Worm (Caenorhabditis elegans): ENCODE data around the gene nhr-274.
"Not testable (repeated sequence)": the region's sequence is repeated elsewhere in the genome, so short reads cannot be mapped to it uniquely, and the experiment has no call there.

nhr-274 gene

DNA sequence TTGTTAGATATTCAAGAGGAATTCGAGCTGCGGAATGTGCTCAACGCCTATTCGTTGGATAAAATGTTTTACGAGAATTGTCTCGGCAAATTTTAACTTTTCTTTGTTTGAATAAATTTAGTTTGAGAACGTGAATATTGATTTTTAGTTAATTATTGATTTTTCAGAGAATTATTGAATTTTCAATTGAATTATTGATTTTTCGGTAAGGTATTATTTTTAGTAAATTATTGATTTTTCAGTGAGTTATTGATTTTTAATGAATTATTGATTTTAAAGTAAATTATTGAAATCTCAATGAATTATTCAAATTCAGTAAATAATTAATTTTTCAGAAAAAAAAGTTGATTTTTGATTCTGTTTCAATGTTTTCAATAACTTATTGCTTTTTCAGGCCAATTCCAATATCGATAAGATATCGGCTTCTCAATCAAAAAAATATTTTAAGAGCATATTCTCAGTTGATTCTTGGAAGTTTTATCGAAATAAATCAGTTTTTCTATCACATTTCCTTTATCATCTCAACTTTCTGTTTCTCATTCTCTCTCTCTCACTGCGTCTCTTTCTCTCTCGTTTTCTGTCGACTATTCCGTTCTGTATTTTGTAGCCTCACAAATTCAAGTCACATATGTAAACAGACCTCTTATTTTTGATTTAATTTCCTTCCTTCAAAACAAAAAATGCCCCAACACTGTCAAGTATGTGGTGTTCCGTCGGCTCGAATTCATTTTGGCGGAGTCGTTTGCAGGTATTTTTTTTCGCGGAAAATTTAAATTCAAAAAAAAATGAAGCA, 25.4 kb downstream of the nhr-274 start, which contains the start of gene nhr-92:
TSS of gene nhr-92 (plus strand) at position 576 of the 793 bp plus-strand sequence.
- TF ChIP-seq pqm-1 (tag; optimal IDR thresholded peaks at IDR 0.05) (no peak), daf-16 (GFP tag; optimal IDR thresholded peaks at IDR 0.05) (no peak), daf-16 (tag; optimal IDR thresholded peaks at IDR 0.05) (peak; percentile 89), set-16 (GFP tag; IDR thresholded peaks at IDR 0.05) (no peak), ceh-28 (tag; optimal IDR thresholded peaks at IDR 0.05) (peak; percentile 91), F10B5.3 (tag; optimal IDR thresholded peaks at IDR 0.05) (no peak), hlh-30 (tag; optimal IDR thresholded peaks at IDR 0.05; ENCODE audit: insufficient read depth) (peak; percentile 37), aha-1 (tag) (peak; percentile 47), nhr-28 (tag; optimal IDR thresholded peaks at IDR 0.05) (peak; percentile 99), nhr-41 (GFP tag; IDR thresholded peaks at IDR 0.05) (no peak), mes-2 (tag; optimal IDR thresholded peaks at IDR 0.05; ENCODE audit: poor library complexity, severe bottlenecking) (peak; percentile 29), mxl-3 (GFP tag; optimal IDR thresholded peaks at IDR 0.05) (no peak), arid-1 (GFP tag; conservative IDR thresholded peaks at IDR 0.05) (no peak), hlh-11 (tag; optimal IDR thresholded peaks at IDR 0.05) (peak; percentile 8), dve-1 (tag; optimal IDR thresholded peaks at IDR 0.05; ENCODE audit: insufficient read depth) (peak; percentile 53)

DNA sequence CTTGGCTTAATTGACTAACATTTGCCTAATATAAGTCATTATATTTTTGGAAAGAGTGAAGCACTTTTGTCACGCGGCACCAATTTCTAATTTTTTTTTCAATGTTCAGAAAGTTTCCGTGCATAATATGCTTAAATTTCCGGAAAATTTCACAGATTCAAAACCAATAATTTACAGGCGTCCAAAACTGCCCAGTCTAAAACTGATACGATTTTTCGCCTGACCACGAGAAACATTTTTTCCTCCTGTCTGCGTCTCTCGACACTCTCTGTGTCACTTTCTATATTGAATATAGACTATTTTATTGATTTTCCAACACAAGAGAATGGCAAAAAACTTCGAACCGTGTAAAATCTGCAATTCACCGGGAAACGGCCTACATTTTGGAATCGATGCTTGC, 31.5 kb downstream of the nhr-274 start, which contains the start of gene nhr-122:
TSS of gene nhr-122 (plus strand) at position 301 of the 400 bp plus-strand sequence.
- TF ChIP-seq dve-1 (tag; optimal IDR thresholded peaks at IDR 0.05; ENCODE audit: insufficient read depth) (peak; percentile 21), hlh-30 (tag; optimal IDR thresholded peaks at IDR 0.05; ENCODE audit: insufficient read depth) (peak; percentile 12), F10B5.3 (tag; optimal IDR thresholded peaks at IDR 0.05) (no peak), set-16 (GFP tag; IDR thresholded peaks at IDR 0.05) (no peak), mdl-1 (tag; optimal IDR thresholded peaks at IDR 0.05) (peak in 1 of 2 experiments; percentile 36), mes-2 (tag; optimal IDR thresholded peaks at IDR 0.05; ENCODE audit: poor library complexity, severe bottlenecking) (peak; percentile 30), aha-1 (tag) (peak; percentile 9)

DNA sequence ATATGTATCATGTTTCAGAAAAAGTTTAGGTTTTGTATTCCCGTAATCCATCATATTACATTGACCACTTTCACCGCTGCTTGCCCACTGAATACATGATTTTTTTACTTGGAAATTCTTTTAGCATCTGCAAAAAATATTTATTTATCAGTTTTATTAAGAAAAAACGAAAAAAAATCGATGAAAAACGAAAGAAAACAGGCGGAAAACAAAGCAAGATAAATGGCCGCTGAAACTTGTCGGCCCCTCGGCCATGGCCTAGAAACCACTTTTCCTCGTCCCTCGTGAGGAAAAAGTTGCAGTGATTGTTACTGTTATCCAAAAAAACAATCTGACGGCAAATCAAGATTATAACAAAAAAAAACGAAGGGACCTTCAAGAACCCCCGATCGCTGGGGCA, 35.1 kb downstream of the nhr-274 start, which contains the start of gene dsl-3:
TSS of gene dsl-3 (plus strand) at position 301 of the 400 bp plus-strand sequence.
- TF ChIP-seq nhr-42, saeg-2, lin-1 (GFP tag; IDR thresholded peaks at IDR 0.05): not testable (repeated sequence)

DNA sequence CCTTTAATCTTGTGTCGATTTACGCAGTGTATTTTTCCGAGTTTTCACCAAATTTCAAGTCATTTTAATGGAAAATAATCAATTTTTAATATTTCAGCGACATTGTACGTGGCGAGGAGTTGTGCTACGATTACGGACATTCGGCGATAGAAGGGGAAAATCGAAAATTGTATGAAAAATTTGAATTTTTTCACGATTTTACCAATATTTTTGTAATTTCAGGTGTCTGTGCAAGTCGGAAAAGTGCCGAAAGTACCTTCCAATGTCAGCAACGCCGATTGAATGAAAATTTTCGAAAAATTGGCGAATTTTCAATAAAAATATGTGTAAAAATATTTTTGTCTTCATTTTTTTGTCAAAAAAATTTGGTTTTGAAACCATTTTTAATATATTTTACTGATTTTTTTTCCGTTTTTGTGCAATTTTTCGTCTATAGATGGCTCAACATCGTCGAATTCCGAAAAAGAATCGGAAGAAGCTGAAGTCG, 39.8 kb downstream of the nhr-274 start, which contains the start of gene Y41D4B.11:
TSS of gene Y41D4B.11 (plus strand) at position 437 of the 487 bp plus-strand sequence.
- peak in 1 of 2 experiments; percentile 91 for TF ChIP-seq unc-62 (GFP tag; optimal IDR thresholded peaks at IDR 0.05 in 1 of 2)
- TF ChIP-seq unc-62 (tag; optimal IDR thresholded peaks at IDR 0.05) = no peak
- no peak for TF ChIP-seq php-3 (GFP tag; IDR thresholded peaks at IDR 0.05)

DNA sequence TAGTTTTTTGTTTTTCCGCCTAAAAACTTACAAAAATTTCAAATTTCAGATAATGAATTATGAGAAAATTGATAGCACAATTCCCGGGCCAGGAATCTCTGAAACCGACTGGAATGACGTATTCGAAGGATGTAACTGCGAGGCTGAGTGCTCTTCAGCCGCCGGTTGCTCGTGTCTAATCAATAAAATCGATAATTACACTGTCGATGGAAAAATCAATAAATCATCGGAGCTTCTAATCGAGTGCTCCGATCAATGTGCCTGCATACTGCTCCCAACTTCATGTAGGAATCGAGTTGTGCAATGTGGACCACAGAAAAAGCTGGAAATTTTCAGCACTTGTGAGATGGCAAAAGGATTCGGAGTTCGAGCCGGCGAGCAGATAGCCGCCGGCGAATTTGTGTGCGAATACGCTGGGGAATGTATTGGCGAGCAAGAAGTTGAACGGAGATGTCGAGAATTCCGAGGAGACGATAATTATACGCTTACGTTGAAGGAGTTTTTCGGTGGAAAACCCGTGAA, 42.1 kb downstream of the nhr-274 start:
- TF ChIP-seq nhr-10 (tag; optimal IDR thresholded peaks at IDR 0.05) (no peak), ces-1 (GFP tag; optimal IDR thresholded peaks at IDR 0.05) (no peak), ceh-44 (GFP tag; IDR thresholded peaks at IDR 0.05) (no peak), daf-16 (GFP tag; optimal IDR thresholded peaks at IDR 0.05) (no peak), daf-16 (tag; optimal IDR thresholded peaks at IDR 0.05) (no peak), daf-8 (GFP tag; IDR thresholded peaks at IDR 0.05) (no peak), nhr-25 (tag; optimal IDR thresholded peaks at IDR 0.05; ENCODE audit: borderline replicate concordance, insufficient read depth) (no peak), aha-1 (tag) (peak; percentile 95), ceh-28 (tag; optimal IDR thresholded peaks at IDR 0.05) (peak; percentile 87), spr-1 (tag; optimal IDR thresholded peaks at IDR 0.05) (no peak), nhr-76 (tag; optimal IDR thresholded peaks at IDR 0.05) (no peak)

Data from whole organism, L4 larva.